Fruit fly (Drosophila melanogaster): ENCODE data around the gene kek3.

Gene kek3

DNA sequence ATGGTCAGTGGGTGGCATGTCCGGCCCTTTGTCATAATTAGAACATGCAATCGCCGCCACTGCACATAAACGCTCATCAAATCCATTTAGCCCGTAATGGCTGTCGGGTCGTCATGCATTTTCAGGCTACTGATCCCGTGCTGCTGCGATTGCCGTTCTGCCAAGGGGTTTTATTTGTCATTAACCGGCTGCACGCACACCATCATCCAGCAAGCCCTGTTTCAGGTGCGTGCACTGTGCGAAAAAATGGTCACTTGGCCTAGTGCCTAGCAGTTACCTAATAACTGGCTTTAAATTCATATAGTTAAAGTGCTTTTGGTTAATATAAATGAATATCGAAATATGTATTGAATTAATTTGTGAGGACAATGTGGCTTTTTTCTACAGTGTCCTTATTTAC, 15.1 kb upstream of the kek3 start:
- TF ChIP-seq zen (tag; optimal IDR thresholded peaks at IDR 0.05), result peak; percentile 61
- TF ChIP-seq Ets65A (GFP tag), result peak; percentile 66
- no peak for TF ChIP-seq prd (optimal IDR thresholded peaks at IDR 0.05)
- TF ChIP-seq prd (GFP tag; IDR thresholded peaks at IDR 0.05), result peak; percentile 39; the same call in 2 of the 3 replicates
- TF ChIP-seq CG4404 (GFP tag; IDR thresholded peaks at IDR 0.05), result 0 out of 2 replicates have a peak, but pooled peaks have one; percentile 8
- TF ChIP-seq CG5180 (GFP tag; optimal IDR thresholded peaks at IDR 0.05), result no peak
- TF ChIP-seq B-H2 (GFP tag; optimal IDR thresholded peaks at IDR 0.05), result no peak
- TF ChIP-seq sens-2 (GFP tag; IDR thresholded peaks at IDR 0.05), result no peak

DNA sequence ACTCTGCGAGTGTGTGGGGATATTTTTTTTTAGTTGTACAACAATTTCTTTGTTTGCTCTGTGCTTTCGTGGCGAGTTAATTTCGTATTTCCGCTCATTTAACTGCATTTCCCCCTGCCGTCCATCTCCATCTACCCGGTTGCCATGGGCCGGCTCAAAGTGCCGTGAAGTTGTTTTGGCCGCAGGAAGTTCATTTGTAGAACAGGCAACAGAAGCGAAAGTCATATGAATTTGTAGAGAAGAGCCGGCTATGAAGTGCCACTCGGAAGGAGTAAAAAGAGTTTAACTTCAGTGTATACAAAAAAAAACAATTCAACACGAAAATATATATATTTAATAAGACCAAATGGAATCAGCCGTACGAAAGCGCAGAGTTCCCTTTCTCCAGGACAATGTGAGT, 5.3 kb upstream of the kek3 start, which contains the start of gene Skadu:
Gene Skadu (plus strand): TSS at position 301 of the 400 bp plus-strand sequence.
- no peak for TF ChIP-seq Dek (tag; optimal IDR thresholded peaks at IDR 0.05)
- TF ChIP-seq slp2 (GFP tag; optimal IDR thresholded peaks at IDR 0.05), result no peak

DNA sequence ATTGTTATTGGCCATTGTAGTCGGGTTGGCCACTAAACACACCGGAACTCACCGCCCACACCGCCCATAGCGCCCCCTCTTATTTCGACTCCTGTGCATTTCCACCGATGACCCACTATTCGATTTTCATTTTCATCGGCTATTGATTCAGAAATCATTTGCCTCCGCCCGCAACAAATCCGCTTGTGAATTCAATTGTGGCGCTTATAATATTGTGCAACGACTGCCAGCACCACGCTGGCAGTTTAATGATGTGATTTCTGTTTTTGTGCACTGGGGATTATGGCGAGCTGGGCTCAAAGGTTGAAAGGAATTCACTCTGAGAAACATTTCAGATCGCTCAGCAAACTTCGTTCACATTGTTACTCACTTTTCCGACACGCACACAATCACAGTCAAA, 2.5 kb upstream of the kek3 start, which contains the start of gene CG15256:
Gene CG15256 (plus strand): TSS at position 301 of the 400 bp plus-strand sequence.
- TF ChIP-seq salm (tag; optimal IDR thresholded peaks at IDR 0.05), result no peak
- TF ChIP-seq CG11247 (GFP tag; IDR thresholded peaks at IDR 0.05), result no peak
- no peak for TF ChIP-seq CG14710 (tag; optimal IDR thresholded peaks at IDR 0.05)
- no peak for TF ChIP-seq CG10543 (GFP tag; optimal IDR thresholded peaks at IDR 0.05)
- TF ChIP-seq CG4854 (GFP tag; optimal IDR thresholded peaks at IDR 0.05), result no peak
- TF ChIP-seq danr (GFP tag; IDR thresholded peaks at IDR 0.05), result no peak

DNA sequence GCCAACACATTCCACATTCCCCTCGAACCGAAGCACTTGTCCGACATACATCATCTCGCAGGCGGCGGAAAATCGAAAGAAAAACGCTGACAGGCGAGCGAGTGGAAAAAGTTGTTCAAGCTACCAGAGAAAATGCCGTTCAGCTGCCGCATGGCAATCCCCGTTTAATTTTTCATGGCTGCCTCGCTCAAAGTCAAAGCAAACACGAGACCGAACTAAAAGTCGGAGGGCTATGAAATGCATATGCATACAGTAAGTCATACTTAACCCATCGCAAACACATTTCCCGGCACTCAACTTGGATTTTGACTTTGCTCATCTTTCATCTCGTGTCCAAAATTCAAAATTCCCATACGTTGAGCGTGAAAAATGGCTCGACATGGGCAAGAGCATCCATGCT, 3.2 kb downstream of the kek3 start:
- TF ChIP-seq CG12071 (GFP tag; optimal IDR thresholded peaks at IDR 0.05) (no peak), Ets65A (GFP tag) (peak; percentile 92)

DNA sequence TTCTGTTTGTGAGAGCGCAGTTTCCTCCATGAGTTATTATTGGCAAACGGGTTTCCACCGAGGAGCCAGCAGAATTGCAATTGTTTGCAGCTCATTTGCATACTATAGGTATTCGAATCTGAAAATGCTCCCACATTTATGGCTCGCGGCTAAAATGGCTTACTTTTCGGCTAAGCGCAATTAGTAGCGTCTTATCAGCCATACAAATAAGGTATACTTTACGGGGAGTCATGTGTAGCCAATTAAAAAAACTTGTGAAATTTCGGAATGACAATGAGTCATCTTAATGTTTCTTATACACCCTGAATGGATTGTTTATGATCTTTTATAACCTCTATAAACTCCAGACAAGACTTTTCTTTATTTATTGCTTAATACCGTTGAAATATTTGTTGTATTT, 56.6 kb downstream of the kek3 start:
- TF ChIP-seq kay (GFP tag; optimal IDR thresholded peaks at IDR 0.05) (peak; percentile 26), Vsx1 (GFP tag; optimal IDR thresholded peaks at IDR 0.05) (peak; percentile 69), Gug (GFP tag; IDR thresholded peaks at IDR 0.05) (no peak), ato (GFP tag; IDR thresholded peaks at IDR 0.05; ENCODE audit: partially characterized antibody) (no peak), CG3995 (GFP tag; optimal IDR thresholded peaks at IDR 0.05) (peak; percentile 72)

DNA sequence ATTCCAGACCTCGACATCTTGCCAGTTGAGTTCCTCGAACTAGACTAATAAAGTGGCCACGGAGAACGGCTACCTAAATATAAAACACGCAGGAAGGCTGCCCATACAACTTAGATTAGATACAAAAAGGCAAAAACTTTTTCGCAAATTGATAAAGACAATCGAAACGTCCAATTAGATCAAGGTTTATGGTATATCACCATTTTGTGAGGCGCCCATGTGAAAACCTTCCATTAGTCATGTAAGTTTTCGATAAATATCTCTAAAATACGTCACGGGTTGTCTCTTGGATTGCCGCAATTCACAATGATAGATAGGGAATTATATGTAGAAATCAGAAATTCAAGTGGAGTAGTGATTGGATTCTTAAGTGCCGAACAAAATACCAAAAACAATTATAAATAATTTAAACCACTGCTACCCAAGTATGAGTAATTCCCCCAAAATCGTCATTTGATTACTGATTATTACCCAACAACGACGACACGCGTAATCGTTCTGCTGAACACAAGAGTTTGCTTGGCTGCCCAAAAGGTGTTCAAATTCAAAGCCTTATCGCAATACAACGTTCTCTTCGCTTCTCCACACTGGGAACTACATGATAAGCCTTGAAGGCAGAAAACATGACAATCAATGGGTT, 59.3 kb downstream of the kek3 start, which contains the start of gene CG15255:
Gene CG15255 (minus strand): TSS at position 51 of the 640 bp plus-strand sequence.
- TF ChIP-seq CG3407 (GFP tag; optimal IDR thresholded peaks at IDR 0.05) (no peak), Fer2 (tag; optimal IDR thresholded peaks at IDR 0.05) (no peak), CG10654 (GFP tag; optimal IDR thresholded peaks at IDR 0.05) (no peak), CG1832 (GFP tag; optimal IDR thresholded peaks at IDR 0.05) (no peak), HmgZ (tag; optimal IDR thresholded peaks at IDR 0.05) (peak; percentile 30), mirr (GFP tag; optimal IDR thresholded peaks at IDR 0.05) (peak; percentile 86), Camta (GFP tag; optimal IDR thresholded peaks at IDR 0.05) (no peak), sens-2 (GFP tag; IDR thresholded peaks at IDR 0.05) (0 out of 2 replicates have a peak, but pooled peaks have one; percentile 37), sug (tag; optimal IDR thresholded peaks at IDR 0.05) (peak; percentile 50), luna (GFP tag; optimal IDR thresholded peaks at IDR 0.05) (no peak), CG10147 (GFP tag; optimal IDR thresholded peaks at IDR 0.05) (no peak), dmrt99B (tag; optimal IDR thresholded peaks at IDR 0.05) (no peak), toy (GFP tag; IDR thresholded peaks at IDR 0.05) (no peak), tup (GFP tag; optimal IDR thresholded peaks at IDR 0.05) (no peak), CG15696 (tag; optimal IDR thresholded peaks at IDR 0.05) (no peak), CG2875 (GFP tag; optimal IDR thresholded peaks at IDR 0.05) (no peak), her (GFP tag; optimal IDR thresholded peaks at IDR 0.05) (no peak), CG34376 (GFP tag; optimal IDR thresholded peaks at IDR 0.05) (peak; percentile 67), dmrt11E (tag; optimal IDR thresholded peaks at IDR 0.05) (no peak), chn (GFP tag; optimal IDR thresholded peaks at IDR 0.05) (no peak), ab (GFP tag; optimal IDR thresholded peaks at IDR 0.05) (no peak)
